Fruit fly (Drosophila melanogaster): Measurements from ENCODE around the gene Mgat2.

The Mgat2 gene

DNA sequence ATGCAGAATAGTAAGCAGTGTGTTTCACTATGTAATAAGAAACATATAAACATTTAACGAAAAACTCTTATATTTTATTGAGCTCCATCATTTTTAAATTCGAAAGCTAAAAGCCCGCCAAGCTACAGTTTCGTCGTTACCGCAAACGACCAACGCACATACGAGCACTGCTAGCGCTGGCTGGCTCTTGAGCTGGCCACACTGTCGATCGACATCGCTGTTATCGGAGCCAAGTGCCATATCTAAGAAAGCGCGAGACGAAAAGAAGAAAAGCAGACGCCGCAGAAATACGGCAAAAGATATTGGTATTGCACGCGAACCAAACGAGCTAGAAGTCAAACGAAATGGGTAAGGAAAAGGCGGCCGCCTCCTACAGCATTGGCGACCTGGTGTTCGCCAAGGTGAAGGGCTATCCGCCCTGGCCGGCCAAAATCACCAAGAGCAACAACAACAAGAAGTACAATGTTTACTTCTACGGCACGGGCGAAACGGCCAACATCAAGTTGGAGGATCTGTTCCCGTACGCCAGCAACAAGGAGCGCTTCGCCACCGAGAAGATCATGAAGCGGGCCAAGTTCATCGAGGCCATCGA, 30.5 kb upstream of the Mgat2 start, which contains the start of gene Jasper (continued):
- TF ChIP-seq onecut (GFP tag; IDR thresholded peaks at IDR 0.05): no peak

dm6 chr3R:30051933-30052332, 29.9 kb upstream of the Mgat2 start, which contains the start of gene CG15528:
TSS of gene CG15528 (minus strand) at chr3R:30052112.
- peak; percentile 12 for TF ChIP-seq CG7987 (GFP tag; optimal IDR thresholded peaks at IDR 0.05)
- TF ChIP-seq Spps (tag; optimal IDR thresholded peaks at IDR 0.05): no peak
- TF ChIP-seq CG12769 (tag; optimal IDR thresholded peaks at IDR 0.05): peak; percentile 43
- no peak for TF ChIP-seq CG10321 (GFP tag; IDR thresholded peaks at IDR 0.05)
- TF ChIP-seq CG12071 (GFP tag; optimal IDR thresholded peaks at IDR 0.05): no peak
- TF ChIP-seq fru (optimal IDR thresholded peaks at IDR 0.05): no peak
- TF ChIP-seq Atf6 (GFP tag; IDR thresholded peaks at IDR 0.05): peak; percentile 16; the same call in 1 of the 2 replicates
- no peak for TF ChIP-seq CG6683 (GFP tag; optimal IDR thresholded peaks at IDR 0.05)
- no peak for TF ChIP-seq Poxn (GFP tag; IDR thresholded peaks at IDR 0.05)
- no peak for TF ChIP-seq Sry-δ (GFP tag; optimal IDR thresholded peaks at IDR 0.05)
- no peak for TF ChIP-seq nom (GFP tag; optimal IDR thresholded peaks at IDR 0.05)
- no peak for TF ChIP-seq pnt (GFP tag; optimal IDR thresholded peaks at IDR 0.05)
- 0 out of 4 replicates have a peak, but pooled peaks have one; percentile 41 for TF ChIP-seq chinmo (GFP tag; IDR thresholded peaks at IDR 0.05; ENCODE audit: partially characterized antibody)
- 0 out of 2 replicates have a peak, but pooled peaks have one; percentile 7 for TF ChIP-seq CG32532 (GFP tag; IDR thresholded peaks at IDR 0.05)
- no peak for TF ChIP-seq btn (GFP tag; optimal IDR thresholded peaks at IDR 0.05)
- no peak for TF ChIP-seq sug (tag; optimal IDR thresholded peaks at IDR 0.05)
- TF ChIP-seq Ets65A (GFP tag): peak; percentile 70
- no peak for TF ChIP-seq zen2 (GFP tag; IDR thresholded peaks at IDR 0.05; ENCODE audit: partially characterized antibody)
- TF ChIP-seq sr (GFP tag; IDR thresholded peaks at IDR 0.05): peak; percentile 58; the same call in 2 of the 3 replicates
- TF ChIP-seq CG15514 (GFP tag; optimal IDR thresholded peaks at IDR 0.05): no peak
- TF ChIP-seq bbx (GFP tag; IDR thresholded peaks at IDR 0.05; ENCODE audit: partially characterized antibody): peak; percentile 18; the same call in 1 of the 2 replicates
- peak; percentile 88 for TF ChIP-seq sd (tag; optimal IDR thresholded peaks at IDR 0.05)
- no peak for TF ChIP-seq lola (GFP tag; optimal IDR thresholded peaks at IDR 0.05)
- no peak for TF ChIP-seq CG8290 (GFP tag; optimal IDR thresholded peaks at IDR 0.05)
- peak in 1 of 2 experiments; percentile 4 for TF ChIP-seq CG8290 (tag; optimal IDR thresholded peaks at IDR 0.05)
- no peak for TF ChIP-seq CG11696 (GFP tag; IDR thresholded peaks at IDR 0.05)
- TF ChIP-seq tll (GFP tag; optimal IDR thresholded peaks at IDR 0.05): no peak
- TF ChIP-seq D19A (tag; optimal IDR thresholded peaks at IDR 0.05): no peak
- no peak for TF ChIP-seq nerfin-1 (tag; optimal IDR thresholded peaks at IDR 0.05)
- TF ChIP-seq CG6854 (GFP tag; optimal IDR thresholded peaks at IDR 0.05): no peak
- no peak for TF ChIP-seq dan (GFP tag; IDR thresholded peaks at IDR 0.05)
- no peak for TF ChIP-seq ac (GFP tag; optimal IDR thresholded peaks at IDR 0.05)
- no peak for TF ChIP-seq CG10565 (GFP tag; optimal IDR thresholded peaks at IDR 0.05)
- TF ChIP-seq CG2875 (GFP tag; optimal IDR thresholded peaks at IDR 0.05): no peak
- TF ChIP-seq Dfd (GFP tag; optimal IDR thresholded peaks at IDR 0.05): no peak
- TF ChIP-seq Scr (GFP tag; IDR thresholded peaks at IDR 0.05; ENCODE audit: partially characterized antibody): 0 out of 2 replicates have a peak, but pooled peaks have one; percentile 5
- no peak for TF ChIP-seq zfh2 (GFP tag; optimal IDR thresholded peaks at IDR 0.05)
- TF ChIP-seq shn (GFP tag; optimal IDR thresholded peaks at IDR 0.05): no peak
- no peak for TF ChIP-seq gem (tag; optimal IDR thresholded peaks at IDR 0.05)
- TF ChIP-seq CG6689 (GFP tag; IDR thresholded peaks at IDR 0.05): no peak
- no peak for TF ChIP-seq Camta (GFP tag; optimal IDR thresholded peaks at IDR 0.05)
- TF ChIP-seq CG31365 (tag; optimal IDR thresholded peaks at IDR 0.05): no peak
- no peak for TF ChIP-seq CG43689 (GFP tag; IDR thresholded peaks at IDR 0.05)
- TF ChIP-seq Usf (GFP tag; optimal IDR thresholded peaks at IDR 0.05): no peak
- TF ChIP-seq CG16815 (GFP tag; optimal IDR thresholded peaks at IDR 0.05): no peak
- TF ChIP-seq CG34422 (GFP tag; IDR thresholded peaks at IDR 0.05): no peak
- peak; percentile 71 for TF ChIP-seq Deaf1 (tag; optimal IDR thresholded peaks at IDR 0.05)

Measured in whole organism, embryonic.